Worm (Caenorhabditis elegans): ENCODE data around the gene srh-125.

DNA sequence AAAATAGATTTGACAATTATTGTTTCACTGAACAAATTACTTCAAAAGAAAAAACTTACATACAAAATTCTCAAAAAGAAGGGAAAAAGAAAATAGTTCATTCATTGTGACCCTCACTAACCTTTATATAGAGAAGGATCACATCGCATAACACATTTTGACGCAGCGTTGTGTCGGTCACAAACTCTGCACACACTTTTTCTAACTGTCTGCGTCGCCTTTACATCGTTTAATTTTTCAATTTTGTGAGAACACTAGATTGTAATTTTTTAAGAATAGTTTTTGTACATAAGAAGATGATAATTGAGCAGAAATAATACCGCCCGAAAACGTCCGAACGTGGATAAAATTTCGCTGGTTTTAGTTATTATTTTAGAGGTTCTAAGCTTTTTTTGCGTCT, 4.3 kb upstream of the srh-125 start, which contains the start of gene C18B10.6:
- TF ChIP-seq bed-1 (GFP tag; IDR thresholded peaks at IDR 0.05) (no peak), D2030.7 (GFP tag; IDR thresholded peaks at IDR 0.05) (no peak), ama-1 (optimal IDR thresholded peaks at IDR 0.05) (no peak), ama-1 (GFP tag; optimal IDR thresholded peaks at IDR 0.05) (no peak), ceh-100 (GFP tag; IDR thresholded peaks at IDR 0.05) (no peak), F39B2.1 (GFP tag; IDR thresholded peaks at IDR 0.05) (no peak), lag-1 (GFP tag; IDR thresholded peaks at IDR 0.05) (no peak), lin-40 (tag; optimal IDR thresholded peaks at IDR 0.05) (no peak), hsf-1 (GFP tag; IDR thresholded peaks at IDR 0.05) (no peak)
